Worm (Caenorhabditis elegans) whole organism, young adult: ENCODE measurements around the gene ntl-4.

ENCODE experiments used
- C17E4.6 ChIP-seq: fragments of 200-800 bp; sonication (Bioruptor generic); IDR thresholded peaks from 2 replicates; pipeline ENCODE4 v1.3.6; 2022; ENCODE audit warnings: missing genetic modification reagents, missing genetic modification characterization, missing compliant biosample characterization
- ama-1 ChIP-seq, 3 experiments: fragments of 150-350 bp in 1 of 3; sonication (generic microtip) in 2 of 3; optimal IDR thresholded peaks; 2 replicates each; lab custom pipeline; 2014 to 2018; ENCODE audit warnings: missing biosample characterization in 2 of 3, missing genetic modification characterization in 2 of 3, missing genetic modification reagents in 2 of 3
- hmg-1.2 ChIP-seq: fragments of 200-800 bp; sonication (Bioruptor generic); IDR thresholded peaks from 2 replicates; pipeline ENCODE4 v1.3.6; 2022; ENCODE audit warnings: missing genetic modification reagents, missing genetic modification characterization, missing compliant biosample characterization

- TF ChIP-seq hmg-1.2 (GFP tag; lab: Robert Waterston, UW) (no peak), C17E4.6 (no peak), ama-1 (optimal IDR thresholded peaks at IDR 0.05; lab: Kevin White, UChicago) (no peak), ama-1 (GFP tag; optimal IDR thresholded peaks at IDR 0.05; lab: Kevin White, UChicago) (no peak)
These were observed 17.5 kb downstream of the ntl-4 start, which contains the start of gene gcy-8 for ce11 chrIV:7927852-7928251.
